Fruit fly (Drosophila melanogaster) whole organism: ENCODE measurements around the gene CG3009.

Experiments
- CG8478 ChIP-seq: fragments of >200 bp; optimal IDR thresholded peaks from 2 replicates; lab custom pipeline; 2018; ENCODE audit warnings: inconsistent platforms
- Dll ChIP-seq: fragments of >200 bp; optimal IDR thresholded peaks from 2 replicates; lab custom pipeline; 2017
- pan ChIP-seq: fragments of >200 bp; optimal IDR thresholded peaks from 2 replicates; lab custom pipeline; 2017
- psq ChIP-seq: fragments of >200 bp; optimal IDR thresholded peaks from 2 replicates; lab custom pipeline; 2017
- usp ChIP-seq: fragments of >200 bp; optimal IDR thresholded peaks from 2 replicates; lab custom pipeline; 2017; ENCODE audit warnings: missing biosample characterization, missing genetic modification characterization, mixed read lengths

dm6 chrX:4613613-4614012 lies 52.9 kb downstream of the CG3009 start:
- TF ChIP-seq psq (lab: Kevin White, UChicago) = no peak
- TF ChIP-seq pan (lab: Kevin White, UChicago) = no peak
- TF ChIP-seq CG8478 (lab: Kevin White, UChicago) = no peak
- no peak for TF ChIP-seq Dll
- TF ChIP-seq usp = no peak
